Worm (Caenorhabditis elegans) whole organism, L3 larva: ENCODE measurements around the gene phy-3.

Experiments
- R02D3.7 ChIP-seq: fragments of 150-350 bp; optimal IDR thresholded peaks from 2 replicates; lab custom pipeline; 2014; ENCODE audit warnings: missing biosample characterization, missing genetic modification characterization
- ZK546.5 ChIP-seq: sonication (generic microtip); optimal IDR thresholded peaks from 2 replicates; lab custom pipeline; 2017; ENCODE audit warnings: missing biosample characterization, missing genetic modification characterization
- aly-2 ChIP-seq: fragments of 150-350 bp; optimal IDR thresholded peaks from 2 replicates; lab custom pipeline; 2014; ENCODE audit warnings: missing biosample characterization, missing genetic modification characterization
- ama-1 ChIP-seq: fragments of 150-350 bp; optimal IDR thresholded peaks from 2 replicates; lab custom pipeline; 2018
- ceh-28 ChIP-seq: fragments of 150-350 bp; optimal IDR thresholded peaks from 2 replicates; lab custom pipeline; 2014; ENCODE audit warnings: missing biosample characterization, missing genetic modification reagents, missing genetic modification characterization
- ceh-9 ChIP-seq: sonication (generic microtip); optimal IDR thresholded peaks from 2 replicates; lab custom pipeline; 2018; ENCODE audit warnings: missing biosample characterization, missing genetic modification characterization
- daf-12 ChIP-seq: fragments of 150-350 bp; optimal IDR thresholded peaks from 2 replicates; lab custom pipeline; 2014; ENCODE audit warnings: missing biosample characterization, missing genetic modification reagents, missing genetic modification characterization
- egl-27 ChIP-seq: sonication (generic microtip); optimal IDR thresholded peaks from 4 replicates; lab custom pipeline; 2017; ENCODE audit warnings: missing biosample characterization, missing genetic modification reagents, missing genetic modification characterization
- elt-1 ChIP-seq: fragments of 150-350 bp; optimal IDR thresholded peaks from 2 replicates; lab custom pipeline; 2014; ENCODE audit warnings: missing biosample characterization, missing genetic modification characterization
- elt-2 ChIP-seq: sonication (generic microtip); optimal IDR thresholded peaks from 2 replicates; lab custom pipeline; 2016; ENCODE audit warnings: missing genetic modification reagents, mild to moderate bottlenecking, missing genetic modification characterization, missing compliant biosample characterization
- eor-1 ChIP-seq, 2 experiments: fragments of 150-350 bp; optimal IDR thresholded peaks; 2 replicates each; lab custom pipeline; 2014 to 2018; ENCODE audit warnings: missing biosample characterization in 2 of 2, missing genetic modification characterization in 2 of 2
- fkh-10 ChIP-seq: sonication (generic microtip); optimal IDR thresholded peaks from 2 replicates; lab custom pipeline; 2017; ENCODE audit warnings: missing biosample characterization, missing genetic modification reagents, missing genetic modification characterization
- fkh-2 ChIP-seq: fragments of 150-350 bp; optimal IDR thresholded peaks from 2 replicates; lab custom pipeline; 2014; ENCODE audit warnings: missing biosample characterization, missing genetic modification reagents, missing genetic modification characterization
- fos-1 ChIP-seq: fragments of 150-350 bp; optimal IDR thresholded peaks from 2 replicates; lab custom pipeline; 2014; ENCODE audit warnings: missing biosample characterization, missing genetic modification characterization
- hmg-11 ChIP-seq: sonication (generic microtip); optimal IDR thresholded peaks from 2 replicates; lab custom pipeline; 2016; ENCODE audit warnings: missing genetic modification characterization, missing compliant biosample characterization
- jun-1 ChIP-seq: fragments of 150-350 bp; optimal IDR thresholded peaks from 2 replicates; lab custom pipeline; 2014; ENCODE audit warnings: missing biosample characterization, missing genetic modification reagents, missing genetic modification characterization
- lin-15B ChIP-seq: fragments of 150-350 bp; optimal IDR thresholded peaks from 2 replicates; lab custom pipeline; 2014; ENCODE audit warnings: missing biosample characterization, missing genetic modification characterization
- lin-39 ChIP-seq: fragments of 150-350 bp; optimal IDR thresholded peaks from 2 replicates; lab custom pipeline; 2018; ENCODE audit warnings: missing biosample characterization, missing genetic modification reagents, missing genetic modification characterization
- lsy-12 ChIP-seq: sonication (generic microtip); optimal IDR thresholded peaks from 2 replicates; lab custom pipeline; 2016; ENCODE audit warnings: mild to moderate bottlenecking, missing genetic modification characterization, missing compliant biosample characterization
- mdl-1 ChIP-seq: fragments of 150-350 bp; optimal IDR thresholded peaks from 2 replicates; lab custom pipeline; 2014; ENCODE audit warnings: missing biosample characterization, missing genetic modification characterization
- mml-1 ChIP-seq: fragments of 150-350 bp; sonication (generic microtip); optimal IDR thresholded peaks from 3 replicates; lab custom pipeline; 2014; ENCODE audit warnings: missing biosample characterization, missing genetic modification characterization
- nfya-1 ChIP-seq: sonication (generic microtip); optimal IDR thresholded peaks from 2 replicates; lab custom pipeline; 2017; ENCODE audit warnings: missing genetic modification characterization, mild to moderate bottlenecking, missing compliant biosample characterization, antibody characterized with exemption, moderate library complexity; ENCODE audit not compliant: insufficient read depth
- nhr-11 ChIP-seq: fragments of 150-350 bp; optimal IDR thresholded peaks from 2 replicates; lab custom pipeline; 2014; ENCODE audit warnings: missing biosample characterization, missing genetic modification characterization
- nhr-12 ChIP-seq: fragments of 150-350 bp; optimal IDR thresholded peaks from 2 replicates; lab custom pipeline; 2014; ENCODE audit warnings: missing biosample characterization, missing genetic modification characterization
- nhr-23 ChIP-seq: fragments of 150-350 bp; optimal IDR thresholded peaks from 2 replicates; lab custom pipeline; 2014; ENCODE audit warnings: missing biosample characterization, missing genetic modification reagents, missing genetic modification characterization
- nhr-237 ChIP-seq: fragments of 150-350 bp; optimal IDR thresholded peaks from 2 replicates; lab custom pipeline; 2014; ENCODE audit warnings: missing biosample characterization, missing genetic modification characterization
- nhr-28 ChIP-seq: fragments of 150-350 bp; optimal IDR thresholded peaks from 2 replicates; lab custom pipeline; 2014; ENCODE audit warnings: missing biosample characterization, missing genetic modification characterization
- nhr-76 ChIP-seq: fragments of 150-350 bp; sonication (generic microtip); optimal IDR thresholded peaks from 5 replicates; lab custom pipeline; 2014; ENCODE audit warnings: missing biosample characterization, missing genetic modification characterization
- nhr-77 ChIP-seq: fragments of 150-350 bp; optimal IDR thresholded peaks from 2 replicates; lab custom pipeline; 2014; ENCODE audit warnings: missing biosample characterization, missing genetic modification characterization
- pha-4 ChIP-seq: fragments of 150-350 bp; optimal IDR thresholded peaks from 2 replicates; lab custom pipeline; 2014; ENCODE audit warnings: missing biosample characterization, missing genetic modification reagents, missing genetic modification characterization
- pqm-1 ChIP-seq: fragments of 150-350 bp; optimal IDR thresholded peaks from 2 replicates; lab custom pipeline; 2017; ENCODE audit warnings: missing biosample characterization, missing genetic modification characterization, inconsistent platforms
- sea-2 ChIP-seq: fragments of 150-350 bp; sonication (generic microtip); optimal IDR thresholded peaks from 4 replicates; lab custom pipeline; 2014; ENCODE audit warnings: missing biosample characterization, missing genetic modification reagents, missing genetic modification characterization
- snpc-4 ChIP-seq: fragments of 150-350 bp; optimal IDR thresholded peaks from 2 replicates; lab custom pipeline; 2014; ENCODE audit warnings: missing biosample characterization, missing genetic modification characterization
- unc-39 ChIP-seq: sonication (generic microtip); optimal IDR thresholded peaks from 4 replicates; lab custom pipeline; 2017; ENCODE audit warnings: missing biosample characterization, missing genetic modification characterization
- zag-1 ChIP-seq: fragments of 150-350 bp; optimal IDR thresholded peaks from 2 replicates; lab custom pipeline; 2014; ENCODE audit warnings: missing biosample characterization, missing genetic modification characterization
- ztf-11 ChIP-seq: fragments of 150-350 bp; optimal IDR thresholded peaks from 2 replicates; lab custom pipeline; 2014; ENCODE audit warnings: missing biosample characterization, missing genetic modification characterization

Gene phy-3

DNA sequence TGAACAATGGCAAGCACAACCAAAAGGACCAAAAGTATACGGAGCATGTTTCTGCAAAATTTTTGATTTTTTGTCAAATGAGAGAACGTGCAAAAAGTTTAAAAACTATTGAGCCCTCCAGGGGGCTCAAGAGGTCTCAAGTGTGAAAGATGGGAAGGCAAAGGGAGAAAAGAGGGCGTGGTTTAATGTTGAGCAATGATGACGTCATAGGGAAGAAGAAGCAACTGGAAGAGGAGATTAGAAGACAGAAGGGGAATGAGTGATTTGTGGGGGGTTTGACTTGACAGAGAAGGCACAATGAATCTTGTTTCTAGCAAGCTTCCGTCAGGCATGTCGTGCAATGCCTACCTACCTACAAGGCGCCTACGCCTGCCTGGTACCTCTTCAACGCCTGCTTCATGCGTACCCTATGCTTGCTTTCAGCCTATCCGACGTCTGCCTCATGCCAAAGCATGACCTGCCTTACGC, 11.7 kb upstream of the phy-3 start, which contains the start of gene T20B3.14:
TSS of gene T20B3.14 (minus strand) at position 51 of the 468 bp plus-strand sequence.
- no peak for TF ChIP-seq lsy-12 (tag; lab: Kevin White, UChicago)
- TF ChIP-seq eor-1 (tag; optimal IDR thresholded peaks at IDR 0.05; lab: Kevin White, UChicago), result no peak
- TF ChIP-seq zag-1 (tag; lab: Kevin White, UChicago), result no peak
- no peak for TF ChIP-seq nhr-77
- peak; percentile 1 for TF ChIP-seq elt-1
- TF ChIP-seq fkh-2 (tag; lab: Kevin White, UChicago), result no peak
- peak; percentile 65 for TF ChIP-seq lin-39 (tag; lab: Kevin White, UChicago)
- no peak for TF ChIP-seq nhr-28

DNA sequence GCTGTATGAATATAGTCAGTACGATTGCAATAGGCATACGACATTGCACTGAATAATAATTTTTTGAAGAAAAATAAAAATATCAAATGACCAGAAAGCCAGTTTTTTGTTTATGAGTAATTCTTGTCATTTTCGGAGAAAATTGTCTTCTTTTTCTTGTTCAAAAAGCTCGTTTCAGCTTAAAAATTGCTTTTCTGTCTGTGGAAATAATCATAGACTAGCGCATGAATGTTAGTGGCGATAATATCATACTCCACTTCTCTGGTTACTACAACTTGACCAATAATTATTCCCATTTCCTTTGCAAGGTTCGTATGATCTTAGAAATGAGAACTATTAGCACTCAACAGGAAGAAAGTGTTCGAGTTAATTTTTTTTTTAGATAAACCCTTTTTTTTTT, 5.5 kb upstream of the phy-3 start, which contains the start of gene srh-216:
TSS of gene srh-216 (minus strand) at position 101 of the 400 bp plus-strand sequence.
- TF ChIP-seq daf-12 (tag; lab: Kevin White, UChicago) (no peak), pqm-1 (tag; lab: Kevin White, UChicago) (no peak)

DNA sequence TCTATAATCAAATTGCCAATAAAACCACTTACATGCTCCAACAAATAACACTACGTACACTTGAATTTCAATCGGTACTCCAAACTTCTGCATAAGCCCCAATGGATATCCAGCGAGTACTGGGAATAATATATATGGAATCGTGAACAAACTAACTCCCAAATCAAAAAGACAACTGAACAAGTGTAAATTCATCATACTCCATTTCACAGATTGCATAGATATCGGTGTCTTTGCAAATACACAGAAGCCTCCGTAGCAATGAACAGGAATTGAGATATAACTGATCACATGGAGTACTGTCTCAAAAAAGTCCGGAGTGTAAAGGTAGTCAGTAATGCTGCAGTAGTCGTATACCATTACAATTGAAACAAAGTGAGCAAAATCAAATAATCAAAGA, 3.6 kb upstream of the phy-3 start, which contains the start of gene srh-214:
TSS of gene srh-214 (minus strand) at position 360 of the 400 bp plus-strand sequence.
- TF ChIP-seq mdl-1 (tag; lab: Kevin White, UChicago), result no peak
- no peak for TF ChIP-seq nhr-11 (tag; lab: Kevin White, UChicago)
- TF ChIP-seq hmg-11 (tag; lab: Kevin White, UChicago), result no peak
- no peak for TF ChIP-seq unc-39 (tag; lab: Kevin White, UChicago)
- no peak for TF ChIP-seq snpc-4 (tag; lab: Kevin White, UChicago)
- TF ChIP-seq ceh-28 (tag; lab: Kevin White, UChicago), result no peak
- TF ChIP-seq fos-1 (tag; lab: Kevin White, UChicago), result no peak

DNA sequence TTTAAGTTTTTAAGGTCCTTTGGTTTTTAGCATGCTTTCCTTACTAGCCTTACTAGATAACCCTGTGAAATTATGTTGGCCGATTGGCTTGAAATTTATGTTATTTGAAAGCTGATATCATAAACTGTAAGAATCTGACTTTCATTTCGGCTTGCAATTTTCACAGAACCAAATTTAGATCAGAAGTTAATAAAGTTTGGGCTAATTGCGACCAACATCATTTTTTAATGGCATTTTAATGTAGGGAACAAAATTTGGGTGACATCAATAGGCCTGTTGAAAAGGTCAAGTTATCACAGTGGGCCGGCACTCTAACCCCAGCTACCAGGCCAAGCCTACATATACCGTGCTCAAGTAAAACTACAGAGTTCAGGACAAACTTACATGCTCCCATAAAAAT, 1.7 kb upstream of the phy-3 start:
- TF ChIP-seq nhr-76 (tag; lab: Kevin White, UChicago) (no peak), R02D3.7 (tag; lab: Kevin White, UChicago) (no peak), fos-1 (tag; lab: Kevin White, UChicago) (no peak)

DNA sequence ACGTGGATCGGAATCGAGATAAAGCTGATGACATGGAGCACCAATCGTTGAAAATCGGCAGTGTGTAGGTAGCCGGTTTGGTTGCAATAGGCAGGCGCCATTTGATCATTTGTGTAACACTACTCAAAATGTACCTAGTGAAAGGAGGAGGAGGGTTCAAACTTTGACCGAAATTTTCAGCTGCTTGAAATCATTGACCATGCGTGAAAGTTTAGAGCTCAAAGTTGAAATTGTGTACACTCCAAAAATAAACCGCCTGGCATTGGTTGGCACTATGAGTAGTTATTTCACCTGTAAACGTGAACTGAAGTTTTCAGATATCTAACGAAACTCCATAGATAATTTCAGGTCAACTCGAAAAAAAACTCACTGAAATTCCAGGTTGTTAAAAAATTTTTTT, 1.0 kb upstream of the phy-3 start, which contains the start of gene srh-215:
TSS of gene srh-215 (minus strand) at position 101 of the 400 bp plus-strand sequence.
- TF ChIP-seq R02D3.7 (tag; lab: Kevin White, UChicago) (no peak), nhr-28 (no peak), aly-2 (no peak), fkh-10 (GFP tag; lab: Kevin White, UChicago) (no peak), ztf-11 (tag; lab: Kevin White, UChicago) (no peak), ama-1 (lab: Kevin White, UChicago) (no peak), nhr-12 (tag; lab: Kevin White, UChicago) (no peak), sea-2 (GFP tag; lab: Kevin White, UChicago) (no peak), ceh-28 (tag; lab: Kevin White, UChicago) (no peak), mml-1 (tag; lab: Kevin White, UChicago) (no peak), jun-1 (no peak), pha-4 (tag; lab: Kevin White, UChicago) (no peak), egl-27 (tag; lab: Kevin White, UChicago) (no peak), nhr-23 (tag; lab: Kevin White, UChicago) (no peak), lin-15B (no peak), nfya-1 (tag; lab: Kevin White, UChicago) (no peak), unc-39 (tag; lab: Kevin White, UChicago) (no peak), lsy-12 (tag; lab: Kevin White, UChicago) (no peak), nhr-237 (tag; lab: Kevin White, UChicago) (no peak)

DNA sequence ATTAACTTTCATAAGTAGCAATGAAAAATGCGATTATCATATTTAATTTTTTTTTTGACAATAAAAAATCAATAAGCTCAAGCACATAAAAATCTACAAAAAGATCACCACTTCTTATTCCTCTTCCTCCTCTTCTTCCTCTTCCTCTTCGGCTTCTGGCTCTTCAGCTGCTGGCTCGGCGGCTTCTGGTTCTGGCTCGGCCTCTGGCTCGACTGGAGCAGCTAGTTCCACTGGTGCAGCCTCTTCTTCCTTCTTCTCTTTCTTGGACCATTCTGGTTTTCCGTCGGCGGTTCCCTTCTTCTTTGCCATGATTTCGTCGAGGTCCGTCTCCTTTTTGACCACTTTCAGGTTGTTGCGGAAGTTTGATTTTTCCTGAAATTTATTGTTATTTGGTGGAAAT, 707 bp downstream of the phy-3 start:
- TF ChIP-seq R02D3.7 (tag; lab: Kevin White, UChicago) (no peak), zag-1 (tag; lab: Kevin White, UChicago) (no peak), nhr-12 (tag; lab: Kevin White, UChicago) (no peak), elt-2 (tag; lab: Kevin White, UChicago) (no peak), mml-1 (tag; lab: Kevin White, UChicago) (no peak), nhr-28 (no peak), ZK546.5 (tag; lab: Kevin White, UChicago) (no peak), pqm-1 (tag; lab: Kevin White, UChicago) (no peak), daf-12 (tag; lab: Kevin White, UChicago) (no peak), ceh-9 (no peak), nfya-1 (tag; lab: Kevin White, UChicago) (no peak)
